Fruit fly (Drosophila melanogaster) whole organism, prepupa: ENCODE results near the gene CG9396.

Experiments used
- Blimp-1 ChIP-seq: fragments of 200-800 bp; sonication (Bioruptor generic); optimal IDR thresholded peaks from 3 replicates; lab custom pipeline; 2017; ENCODE audit warnings: missing biosample characterization, missing genetic modification characterization, mild to moderate bottlenecking, moderate library complexity, missing genetic modification reagents
- CG10669 ChIP-seq: fragments of 200-800 bp; sonication (Bioruptor generic); optimal IDR thresholded peaks from 3 replicates; lab custom pipeline; 2018; ENCODE audit warnings: missing biosample characterization, mild to moderate bottlenecking, missing genetic modification characterization, moderate library complexity
- CG11294 ChIP-seq: fragments of 200-800 bp; sonication (Bioruptor generic); IDR thresholded peaks from 2 replicates; pipeline ENCODE4 v1.3.6; 2022; ENCODE audit warnings: missing biosample characterization, missing genetic modification characterization
- CG11762 ChIP-seq: fragments of 200-800 bp; sonication (Bioruptor generic); optimal IDR thresholded peaks from 3 replicates; lab custom pipeline; 2016; ENCODE audit warnings: missing biosample characterization, missing genetic modification characterization; ENCODE audit not compliant: insufficient read depth
- CG11902 ChIP-seq: fragments of 200-800 bp; sonication (Bioruptor generic); optimal IDR thresholded peaks from 3 replicates; lab custom pipeline; 2016; ENCODE audit warnings: missing biosample characterization, missing genetic modification characterization
- CG15336 ChIP-seq: fragments of 200-800 bp; sonication (Bioruptor generic); IDR thresholded peaks from 2 replicates; pipeline ENCODE4 v1.3.6; 2022; ENCODE audit warnings: missing biosample characterization, missing genetic modification characterization
- CG1621 ChIP-seq: fragments of 200-800 bp; sonication (Bioruptor generic); optimal IDR thresholded peaks from 3 replicates; lab custom pipeline; 2018; ENCODE audit warnings: missing biosample characterization, mild to moderate bottlenecking, missing genetic modification characterization
- CG3032 ChIP-seq: fragments of 200-800 bp; optimal IDR thresholded peaks from 2 replicates; lab custom pipeline; 2019; ENCODE audit warnings: missing biosample characterization, mild to moderate bottlenecking, missing genetic modification characterization, moderate library complexity
- CG31627 ChIP-seq: fragments of 200-800 bp; sonication (Bioruptor generic); optimal IDR thresholded peaks from 3 replicates; lab custom pipeline; 2016; ENCODE audit warnings: missing biosample characterization, missing genetic modification characterization
- CG3919 ChIP-seq: fragments of 200-800 bp; sonication (Bioruptor generic); optimal IDR thresholded peaks from 3 replicates; lab custom pipeline; 2016; ENCODE audit warnings: missing biosample characterization, missing genetic modification characterization
- CG4318 ChIP-seq: fragments of 200-800 bp; sonication (Bioruptor generic); optimal IDR thresholded peaks from 3 replicates; lab custom pipeline; 2017; ENCODE audit warnings: missing biosample characterization, mild to moderate bottlenecking, missing genetic modification characterization
- CG6276 ChIP-seq: fragments of 200-800 bp; sonication (Bioruptor generic); optimal IDR thresholded peaks from 2 replicates; lab custom pipeline; 2017; ENCODE audit warnings: missing biosample characterization, mild to moderate bottlenecking, missing genetic modification characterization
- CG6792 ChIP-seq: fragments of 200-800 bp; sonication (Bioruptor generic); optimal IDR thresholded peaks from 3 replicates; lab custom pipeline; 2016; ENCODE audit warnings: missing biosample characterization, missing genetic modification characterization
- CG6808 ChIP-seq: fragments of 200-800 bp; sonication (Bioruptor generic); optimal IDR thresholded peaks from 3 replicates; lab custom pipeline; 2017; ENCODE audit warnings: missing biosample characterization, missing genetic modification characterization, mild to moderate bottlenecking, moderate library complexity, missing genetic modification reagents
- CG6854 ChIP-seq: fragments of 200-800 bp; sonication (Bioruptor generic); optimal IDR thresholded peaks from 2 replicates; lab custom pipeline; 2017; ENCODE audit warnings: missing biosample characterization, mild to moderate bottlenecking, missing genetic modification characterization
- CG8119 ChIP-seq: fragments of 200-800 bp; sonication (Bioruptor generic); IDR thresholded peaks from 3 replicates; pipeline ENCODE4 v1.3.6; 2022; ENCODE audit warnings: missing biosample characterization, missing genetic modification characterization
- CG8632 ChIP-seq: fragments of 200-800 bp; sonication (Bioruptor generic); optimal IDR thresholded peaks from 3 replicates; lab custom pipeline; 2016; ENCODE audit warnings: missing biosample characterization, missing genetic modification characterization
- CG9139 ChIP-seq: fragments of 200-800 bp; sonication (Bioruptor generic); optimal IDR thresholded peaks from 3 replicates; lab custom pipeline; 2017; ENCODE audit warnings: missing biosample characterization, mild to moderate bottlenecking, missing genetic modification characterization
- Eip78C ChIP-seq: fragments of 200-800 bp; sonication (Bioruptor generic); peaks from one replicate; lab custom pipeline; 2016; ENCODE audit warnings: missing biosample characterization, missing genetic modification characterization
- Eip93F ChIP-seq: fragments of 200-800 bp; sonication (Bioruptor generic); optimal IDR thresholded peaks from 2 replicates; lab custom pipeline; 2016; ENCODE audit warnings: missing biosample characterization, mild to moderate bottlenecking, missing genetic modification characterization
- Ets96B ChIP-seq: fragments of 200-800 bp; optimal IDR thresholded peaks from 2 replicates; lab custom pipeline; 2019; ENCODE audit warnings: missing biosample characterization, mild to moderate bottlenecking, missing genetic modification characterization, moderate library complexity
- Gug ChIP-seq: fragments of 200-800 bp; sonication (Bioruptor generic); IDR thresholded peaks from 2 replicates; pipeline ENCODE4 v1.3.6; 2022; ENCODE audit warnings: missing biosample characterization, missing genetic modification characterization
- Hr38 ChIP-seq: sonication (Bioruptor generic); optimal IDR thresholded peaks from 2 replicates; lab custom pipeline; 2016; ENCODE audit warnings: missing biosample characterization, missing genetic modification characterization
- Hr39 ChIP-seq: fragments of 200-800 bp; sonication (Bioruptor generic); optimal IDR thresholded peaks from 2 replicates; lab custom pipeline; 2016; ENCODE audit warnings: missing biosample characterization, missing genetic modification characterization
- Hr4 ChIP-seq: fragments of 200-800 bp; sonication (Bioruptor generic); optimal IDR thresholded peaks from 3 replicates; lab custom pipeline; 2016; ENCODE audit warnings: missing biosample characterization, missing genetic modification characterization
- Lpt ChIP-seq: fragments of 200-800 bp; sonication (Bioruptor generic); optimal IDR thresholded peaks from 3 replicates; lab custom pipeline; 2016; ENCODE audit warnings: missing biosample characterization, missing genetic modification characterization
- Met ChIP-seq: fragments of 200-800 bp; sonication (Bioruptor generic); optimal IDR thresholded peaks from 3 replicates; lab custom pipeline; 2016; ENCODE audit warnings: missing biosample characterization, missing genetic modification characterization
- Smox ChIP-seq: fragments of 200-800 bp; sonication (Bioruptor generic); optimal IDR thresholded peaks from 3 replicates; lab custom pipeline; 2016; ENCODE audit warnings: missing biosample characterization, missing genetic modification characterization
- Sox14 ChIP-seq: fragments of 200-800 bp; sonication (Bioruptor generic); optimal IDR thresholded peaks from 3 replicates; lab custom pipeline; 2016; ENCODE audit warnings: missing biosample characterization, missing genetic modification characterization
- achi ChIP-seq: fragments of 200-800 bp; sonication (Bioruptor generic); optimal IDR thresholded peaks from 3 replicates; lab custom pipeline; 2016; ENCODE audit warnings: missing biosample characterization, missing genetic modification characterization
- acj6 ChIP-seq: fragments of 200-800 bp; sonication (Bioruptor generic); optimal IDR thresholded peaks from 3 replicates; lab custom pipeline; 2016; ENCODE audit warnings: missing biosample characterization, missing genetic modification characterization
- cyc ChIP-seq: fragments of 200-800 bp; sonication (Bioruptor generic); optimal IDR thresholded peaks from 3 replicates; lab custom pipeline; 2016; ENCODE audit warnings: missing biosample characterization, missing genetic modification characterization
- dac ChIP-seq: fragments of 200-800 bp; sonication (Bioruptor generic); optimal IDR thresholded peaks from 2 replicates; lab custom pipeline; 2017; ENCODE audit warnings: missing biosample characterization, mild to moderate bottlenecking, missing genetic modification characterization
- dsx ChIP-seq: fragments of 200-800 bp; optimal IDR thresholded peaks from 3 replicates; lab custom pipeline; 2019; ENCODE audit warnings: missing biosample characterization, mild to moderate bottlenecking, missing genetic modification characterization, moderate library complexity; ENCODE audit not compliant: poor library complexity, severe bottlenecking
- eg ChIP-seq: fragments of 200-800 bp; sonication (Bioruptor generic); IDR thresholded peaks from 3 replicates; pipeline ENCODE4 v1.3.6; 2022; ENCODE audit warnings: missing biosample characterization, missing genetic modification characterization
- fd59A ChIP-seq: fragments of 200-800 bp; sonication (Bioruptor generic); optimal IDR thresholded peaks from 2 replicates; lab custom pipeline; 2017; ENCODE audit warnings: missing biosample characterization, mild to moderate bottlenecking, missing genetic modification characterization, missing genetic modification reagents
- fd85E ChIP-seq: fragments of 200-800 bp; sonication (Bioruptor generic); optimal IDR thresholded peaks from 3 replicates; lab custom pipeline; 2016; ENCODE audit warnings: missing biosample characterization, missing genetic modification characterization
- fkh ChIP-seq: fragments of 200-800 bp; sonication (Bioruptor generic); optimal IDR thresholded peaks from 3 replicates; lab custom pipeline; 2017; ENCODE audit warnings: missing biosample characterization, mild to moderate bottlenecking, missing genetic modification characterization, moderate library complexity
- lz ChIP-seq: fragments of 200-800 bp; sonication (Bioruptor generic); optimal IDR thresholded peaks from 3 replicates; lab custom pipeline; 2016; ENCODE audit warnings: missing biosample characterization, missing genetic modification characterization
- net ChIP-seq: fragments of 200-800 bp; sonication (Bioruptor generic); optimal IDR thresholded peaks from 3 replicates; lab custom pipeline; 2016; ENCODE audit warnings: missing biosample characterization, missing genetic modification characterization
- salr ChIP-seq, 2 experiments: fragments of 200-800 bp; sonication (Bioruptor generic); optimal IDR thresholded peaks; 3 replicates each; lab custom pipeline; 2016 to 2018; ENCODE audit warnings: missing biosample characterization in 2 of 2, missing genetic modification characterization in 2 of 2, mild to moderate bottlenecking in 1 of 2
- ss ChIP-seq, 2 experiments: fragments of 200-800 bp; sonication (Bioruptor generic); optimal IDR thresholded peaks; 2 replicates in 1 of 2; 3 replicates in 1 of 2; lab custom pipeline; 2017 to 2018; ENCODE audit warnings: mild to moderate bottlenecking in 2 of 2, missing biosample characterization in 2 of 2, missing genetic modification characterization in 2 of 2, moderate library complexity in 1 of 2
- svp ChIP-seq: fragments of 200-800 bp; sonication (Bioruptor generic); peaks from one replicate; lab custom pipeline; 2016; ENCODE audit warnings: missing biosample characterization, missing genetic modification characterization
- topi ChIP-seq: fragments of 200-800 bp; sonication (Bioruptor generic); optimal IDR thresholded peaks from 3 replicates; lab custom pipeline; 2016; ENCODE audit warnings: missing biosample characterization, missing genetic modification characterization
- vri ChIP-seq: fragments of 200-800 bp; sonication (Bioruptor generic); optimal IDR thresholded peaks from 3 replicates; lab custom pipeline; 2016; ENCODE audit warnings: missing biosample characterization, mild to moderate bottlenecking, missing genetic modification characterization

The CG9396 gene

dm6 chr3R:9603022-9603942, 31.9 kb upstream of the CG9396 start:
- no peak for TF ChIP-seq fd59A (GFP tag; lab: Kevin White, UChicago)
- TF ChIP-seq fkh (GFP tag; lab: Kevin White, UChicago): peak; percentile 67
- TF ChIP-seq ss (GFP tag; optimal IDR thresholded peaks at IDR 0.05; lab: Kevin White, UChicago): peak in 1 of 2 experiments; percentile 63

- TF ChIP-seq topi (GFP tag; lab: Kevin White, UChicago): no peak
- peak; percentile 32 for TF ChIP-seq vri
- peak; percentile 15 for TF ChIP-seq Eip78C
- peak in 1 of 2 experiments; percentile 17 for TF ChIP-seq ss (GFP tag; optimal IDR thresholded peaks at IDR 0.05; lab: Kevin White, UChicago)
These were observed 30.5 kb upstream of the CG9396 start for dm6 chr3R:9601949-9602348.

DNA sequence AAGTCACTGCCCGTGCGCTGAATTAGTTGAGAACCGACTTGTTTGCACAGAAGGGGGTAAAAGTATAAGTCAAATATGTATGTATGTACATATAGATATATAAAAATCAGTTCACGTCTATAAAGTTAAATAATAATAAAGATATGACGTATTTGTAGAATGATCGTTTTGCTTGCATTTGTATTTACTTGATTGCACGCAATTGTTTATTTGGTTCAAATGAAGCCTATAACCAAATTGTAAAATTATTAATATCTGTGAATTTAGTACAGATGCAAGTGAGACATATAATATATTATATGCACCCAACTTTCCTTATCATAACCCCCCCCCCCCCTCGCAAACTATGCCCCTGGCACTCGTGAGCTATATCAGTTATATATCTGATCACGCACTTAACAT, 29.1 kb upstream of the CG9396 start:
- TF ChIP-seq CG31627 (GFP tag; lab: Kevin White, UChicago) (no peak), Ets96B (tag; lab: Kevin White, UChicago) (peak; percentile 55), CG15336 (GFP tag; lab: Robert Waterston, UW) (no peak), CG8119 (GFP tag; lab: Robert Waterston, UW) (no peak), CG1621 (peak; percentile 26), Hr38 (no peak), Hr39 (no peak), fkh (GFP tag; lab: Kevin White, UChicago) (peak; percentile 83), CG6792 (GFP tag; lab: Kevin White, UChicago) (peak; percentile 39), CG11294 (GFP tag; lab: Robert Waterston, UW) (no peak), lz (no peak), topi (GFP tag; lab: Kevin White, UChicago) (peak; percentile 33), CG6808 (peak; percentile 56), salr (GFP tag; optimal IDR thresholded peaks at IDR 0.05; lab: Kevin White, UChicago) (no peak), CG11762 (peak; percentile 42), CG8632 (GFP tag; lab: Kevin White, UChicago) (peak; percentile 44), Eip78C (peak; percentile 84), Hr4 (GFP tag; lab: Kevin White, UChicago) (no peak), Blimp-1 (GFP tag; lab: Kevin White, UChicago) (no peak), CG11902 (no peak), Eip93F (no peak), CG10669 (peak; percentile 46), svp (GFP tag; lab: Kevin White, UChicago) (peak; percentile 72), cyc (GFP tag; lab: Kevin White, UChicago) (no peak), Lpt (GFP tag; lab: Kevin White, UChicago) (no peak), CG3919 (peak; percentile 45), fd85E (GFP tag; lab: Kevin White, UChicago) (no peak), Sox14 (no peak), net (GFP tag; lab: Kevin White, UChicago) (peak; percentile 47), CG6276 (GFP tag; lab: Kevin White, UChicago) (no peak), acj6 (GFP tag; lab: Kevin White, UChicago) (peak; percentile 4), CG9139 (GFP tag; lab: Kevin White, UChicago) (peak; percentile 51), Gug (GFP tag; lab: Robert Waterston, UW) (no peak), eg (0 out of 3 replicates have a peak, but pooled peaks have one; percentile 29), CG6854 (GFP tag; lab: Kevin White, UChicago) (no peak), dac (GFP tag; lab: Kevin White, UChicago) (no peak), Met (GFP tag; lab: Kevin White, UChicago) (no peak), Smox (GFP tag; lab: Kevin White, UChicago) (peak; percentile 21), CG4318 (GFP tag; lab: Kevin White, UChicago) (no peak), CG3032 (peak; percentile 49), ss (GFP tag; optimal IDR thresholded peaks at IDR 0.05; lab: Kevin White, UChicago) (peak; percentile 36 to 50), vri (peak; percentile 17), achi (GFP tag; lab: Kevin White, UChicago) (peak; percentile 52), dsx (peak; percentile 57)
